Fruit fly (Drosophila melanogaster) whole organism, embryonic: ENCODE results near the gene CG32459.

Experiments used
- Bteb2 ChIP-seq: fragments of 200-800 bp; sonication (Bioruptor generic); optimal IDR thresholded peaks from 2 replicates; lab custom pipeline; 2016; ENCODE audit warnings: missing biosample characterization, missing genetic modification characterization
- CG1024 ChIP-seq: fragments of 200-800 bp; sonication (Bioruptor generic); IDR thresholded peaks from 2 replicates; pipeline ENCODE4 v1.3.6; 2022; ENCODE audit warnings: missing biosample characterization, missing genetic modification characterization
- CG11560 ChIP-seq: fragments of 200-800 bp; sonication (Bioruptor generic); IDR thresholded peaks from 3 replicates; pipeline ENCODE4 v1.3.6; 2022; ENCODE audit warnings: missing biosample characterization, missing genetic modification characterization
- CG11696 ChIP-seq: fragments of 200-800 bp; sonication (Bioruptor generic); IDR thresholded peaks from 2 replicates; pipeline ENCODE4 v1.3.6; 2022; ENCODE audit warnings: missing biosample characterization, missing genetic modification characterization
- CG12236 ChIP-seq: fragments of 200-800 bp; sonication (Bioruptor generic); optimal IDR thresholded peaks from 2 replicates; lab custom pipeline; 2016; ENCODE audit warnings: missing biosample characterization, missing genetic modification characterization
- CG12391 ChIP-seq: fragments of 200-800 bp; sonication (Bioruptor generic); optimal IDR thresholded peaks from 3 replicates; lab custom pipeline; 2018; ENCODE audit warnings: missing biosample characterization, mild to moderate bottlenecking, missing genetic modification characterization, moderate library complexity
- CG12942 ChIP-seq: fragments of 200-800 bp; sonication (Bioruptor generic); optimal IDR thresholded peaks from 3 replicates; lab custom pipeline; 2016; ENCODE audit warnings: missing biosample characterization, missing genetic modification characterization
- CG13123 ChIP-seq: fragments of 200-800 bp; sonication (Bioruptor generic); optimal IDR thresholded peaks from 2 replicates; lab custom pipeline; 2016; ENCODE audit warnings: missing biosample characterization, missing genetic modification characterization
- CG13775 ChIP-seq: fragments of 200-800 bp; sonication (Bioruptor generic); optimal IDR thresholded peaks from 3 replicates; lab custom pipeline; 2017; ENCODE audit warnings: missing biosample characterization, mild to moderate bottlenecking, missing genetic modification characterization
- CG16779 ChIP-seq: fragments of 200-800 bp; sonication (Bioruptor generic); IDR thresholded peaks from 2 replicates; pipeline ENCODE4 v1.3.6; 2022; ENCODE audit warnings: missing biosample characterization, missing genetic modification characterization
- CG16813 ChIP-seq: fragments of 200-800 bp; sonication (Bioruptor generic); IDR thresholded peaks from 3 replicates; pipeline ENCODE4 v1.3.6; 2022; ENCODE audit warnings: missing biosample characterization, missing genetic modification characterization; ENCODE audit not compliant: partially characterized antibody
- CG18476 ChIP-seq: fragments of 200-800 bp; sonication (Bioruptor generic); optimal IDR thresholded peaks from 2 replicates; lab custom pipeline; 2016; ENCODE audit warnings: missing biosample characterization, mild to moderate bottlenecking, missing genetic modification characterization
- CG30431 ChIP-seq: fragments of 200-800 bp; sonication (Bioruptor generic); optimal IDR thresholded peaks from 2 replicates; lab custom pipeline; 2017; ENCODE audit warnings: missing biosample characterization, missing genetic modification characterization
- CG3163 ChIP-seq: fragments of 200-800 bp; sonication (Bioruptor generic); optimal IDR thresholded peaks from 3 replicates; lab custom pipeline; 2016; ENCODE audit warnings: missing biosample characterization, missing genetic modification characterization
- CG4328 ChIP-seq: fragments of 200-800 bp; sonication (Bioruptor generic); optimal IDR thresholded peaks from 3 replicates; lab custom pipeline; 2017; ENCODE audit warnings: missing biosample characterization, missing genetic modification reagents, missing genetic modification characterization
- CG7745 ChIP-seq: fragments of 200-800 bp; sonication (Bioruptor generic); optimal IDR thresholded peaks from 2 replicates; lab custom pipeline; 2018; ENCODE audit warnings: missing biosample characterization, mild to moderate bottlenecking, missing genetic modification characterization, moderate library complexity
- CG8359 ChIP-seq: fragments of 200-800 bp; sonication (Bioruptor generic); optimal IDR thresholded peaks from 2 replicates; lab custom pipeline; 2017; ENCODE audit warnings: missing biosample characterization, mild to moderate bottlenecking, missing genetic modification characterization, borderline replicate concordance
- CG8944 ChIP-seq: fragments of 200-800 bp; sonication (Bioruptor generic); optimal IDR thresholded peaks from 3 replicates; lab custom pipeline; 2016; ENCODE audit warnings: missing biosample characterization, missing genetic modification characterization
- CG9215 ChIP-seq: fragments of 200-800 bp; sonication (Bioruptor generic); IDR thresholded peaks from 2 replicates; pipeline ENCODE4 v1.3.6; 2022; ENCODE audit warnings: missing biosample characterization, missing genetic modification characterization
- CHES-1-like ChIP-seq: fragments of 200-800 bp; sonication (Bioruptor generic); optimal IDR thresholded peaks from 2 replicates; lab custom pipeline; 2016; ENCODE audit warnings: missing biosample characterization, missing genetic modification characterization
- Deaf1 ChIP-seq: fragments of 200-800 bp; optimal IDR thresholded peaks from 3 replicates; lab custom pipeline; 2019; ENCODE audit warnings: missing biosample characterization, mild to moderate bottlenecking, missing genetic modification characterization, moderate library complexity
- Dip3 ChIP-seq: fragments of 200-800 bp; sonication (Bioruptor generic); optimal IDR thresholded peaks from 3 replicates; lab custom pipeline; 2016; ENCODE audit warnings: missing biosample characterization, missing genetic modification characterization
- Ets65A ChIP-seq: fragments of 200-800 bp; sonication (Bioruptor generic); peaks from one replicate; lab custom pipeline; 2016; ENCODE audit warnings: missing biosample characterization, missing genetic modification characterization
- H2.0 ChIP-seq: fragments of 200-800 bp; sonication (Bioruptor generic); IDR thresholded peaks from 2 replicates; pipeline ENCODE4 v1.3.6; 2022; ENCODE audit warnings: missing biosample characterization, missing genetic modification characterization
- HLHmδ ChIP-seq: fragments of 200-800 bp; sonication (Bioruptor generic); optimal IDR thresholded peaks from 2 replicates; lab custom pipeline; 2018; ENCODE audit warnings: missing biosample characterization, mild to moderate bottlenecking, missing genetic modification characterization, moderate library complexity
- HmgD ChIP-seq: fragments of 200-800 bp; sonication (Bioruptor generic); optimal IDR thresholded peaks from 3 replicates; lab custom pipeline; 2016; ENCODE audit warnings: missing biosample characterization, missing genetic modification characterization
- Nf-YC ChIP-seq: fragments of 200-800 bp; optimal IDR thresholded peaks from 3 replicates; lab custom pipeline; 2019; ENCODE audit warnings: missing biosample characterization, mild to moderate bottlenecking, missing genetic modification characterization, moderate library complexity
- Poxn ChIP-seq: fragments of 200-800 bp; sonication (Bioruptor generic); IDR thresholded peaks from 2 replicates; pipeline ENCODE4 v1.3.6; 2022; ENCODE audit warnings: missing biosample characterization, missing genetic modification characterization
- Rfx ChIP-seq: fragments of 200-800 bp; sonication (Bioruptor generic); IDR thresholded peaks from 2 replicates; pipeline ENCODE4 v1.3.6; 2022; ENCODE audit warnings: missing biosample characterization, missing genetic modification characterization
- abd-A ChIP-seq: fragments of 200-800 bp; sonication (Bioruptor generic); optimal IDR thresholded peaks from 3 replicates; lab custom pipeline; 2019; ENCODE audit warnings: missing biosample characterization, mild to moderate bottlenecking, missing genetic modification characterization, moderate library complexity
- aop ChIP-seq: fragments of 200-800 bp; sonication (Bioruptor generic); IDR thresholded peaks from 2 replicates; pipeline ENCODE4 v1.3.6; 2022; ENCODE audit warnings: missing biosample characterization, missing genetic modification characterization
- bbx ChIP-seq: fragments of 200-800 bp; sonication (Bioruptor generic); IDR thresholded peaks from 2 replicates; pipeline ENCODE4 v1.3.6; 2022; ENCODE audit warnings: missing biosample characterization, missing genetic modification characterization; ENCODE audit not compliant: partially characterized antibody
- bigmax ChIP-seq: fragments of 200-800 bp; sonication (Bioruptor generic); optimal IDR thresholded peaks from 2 replicates; lab custom pipeline; 2018; ENCODE audit warnings: missing biosample characterization, mild to moderate bottlenecking, missing genetic modification characterization
- br ChIP-seq: fragments of >200 bp; optimal IDR thresholded peaks from 2 replicates; lab custom pipeline; 2017
- corto ChIP-seq: fragments of 200-800 bp; sonication (Bioruptor generic); optimal IDR thresholded peaks from 2 replicates; lab custom pipeline; 2016; ENCODE audit warnings: missing biosample characterization, mild to moderate bottlenecking, missing genetic modification characterization, moderate library complexity
- cwo ChIP-seq: fragments of 200-800 bp; sonication (Bioruptor generic); optimal IDR thresholded peaks from 3 replicates; lab custom pipeline; 2017; ENCODE audit warnings: missing biosample characterization, missing genetic modification characterization, mild to moderate bottlenecking, moderate library complexity, missing genetic modification reagents
- dan ChIP-seq: fragments of 200-800 bp; sonication (Bioruptor generic); IDR thresholded peaks from 2 replicates; pipeline ENCODE4 v1.3.6; 2022; ENCODE audit warnings: missing biosample characterization, missing genetic modification characterization
- disco-r ChIP-seq: fragments of 200-800 bp; sonication (Bioruptor generic); optimal IDR thresholded peaks from 2 replicates; lab custom pipeline; 2016; ENCODE audit warnings: missing biosample characterization, missing genetic modification characterization
- gce ChIP-seq: fragments of 200-800 bp; sonication (Bioruptor generic); IDR thresholded peaks from 3 replicates; pipeline ENCODE4 v1.3.6; 2022; ENCODE audit warnings: missing biosample characterization, missing genetic modification characterization
- ham ChIP-seq: fragments of 200-800 bp; sonication (Bioruptor generic); IDR thresholded peaks from 2 replicates; pipeline ENCODE4 v1.3.6; 2022; ENCODE audit warnings: missing biosample characterization, missing genetic modification characterization
- hb ChIP-seq: fragments of 200-800 bp; sonication (Bioruptor generic); IDR thresholded peaks from 3 replicates; pipeline ENCODE4 v1.3.6; 2022; ENCODE audit warnings: missing biosample characterization, missing genetic modification characterization; ENCODE audit not compliant: partially characterized antibody
- ind ChIP-seq: fragments of 200-800 bp; sonication (Bioruptor generic); optimal IDR thresholded peaks from 3 replicates; lab custom pipeline; 2016; ENCODE audit warnings: missing biosample characterization, missing genetic modification characterization
- inv ChIP-seq: fragments of 200-800 bp; sonication (Bioruptor generic); IDR thresholded peaks from 2 replicates; pipeline ENCODE4 v1.3.6; 2022; ENCODE audit warnings: missing biosample characterization, missing genetic modification characterization; ENCODE audit not compliant: partially characterized antibody
- knrl ChIP-seq: fragments of 200-800 bp; sonication (Bioruptor generic); IDR thresholded peaks from 3 replicates; pipeline ENCODE4 v1.3.6; 2022; ENCODE audit warnings: missing biosample characterization, missing genetic modification characterization; ENCODE audit not compliant: partially characterized antibody
- maf-S ChIP-seq: fragments of 200-800 bp; sonication (Bioruptor generic); optimal IDR thresholded peaks from 2 replicates; lab custom pipeline; 2016; ENCODE audit warnings: missing biosample characterization, missing genetic modification characterization
- nau ChIP-seq: fragments of 200-800 bp; sonication (Bioruptor generic); optimal IDR thresholded peaks from 3 replicates; lab custom pipeline; 2017; ENCODE audit warnings: missing biosample characterization, mild to moderate bottlenecking, missing genetic modification characterization, missing genetic modification reagents
- nmo ChIP-seq: fragments of 200-800 bp; sonication (Bioruptor generic); optimal IDR thresholded peaks from 2 replicates; lab custom pipeline; 2018; ENCODE audit warnings: missing biosample characterization, mild to moderate bottlenecking, missing genetic modification characterization, moderate library complexity
- odd ChIP-seq: fragments of 200-800 bp; sonication (Bioruptor generic); optimal IDR thresholded peaks from 2 replicates; lab custom pipeline; 2017; ENCODE audit warnings: missing biosample characterization, mild to moderate bottlenecking, missing genetic modification characterization
- pb ChIP-seq: fragments of 200-800 bp; sonication (Bioruptor generic); optimal IDR thresholded peaks from 3 replicates; lab custom pipeline; 2016; ENCODE audit warnings: missing biosample characterization, missing genetic modification characterization
- sima ChIP-seq: fragments of 200-800 bp; sonication (Bioruptor generic); optimal IDR thresholded peaks from 2 replicates; lab custom pipeline; 2016; ENCODE audit warnings: missing biosample characterization, missing genetic modification characterization
- vvl ChIP-seq: fragments of 200-800 bp; sonication (Bioruptor generic); IDR thresholded peaks from 2 replicates; pipeline ENCODE4 v1.3.6; 2022; ENCODE audit warnings: missing biosample characterization, missing genetic modification characterization
- wor ChIP-seq: fragments of 200-800 bp; sonication (Bioruptor generic); IDR thresholded peaks from 2 replicates; pipeline ENCODE4 v1.3.6; 2022; ENCODE audit warnings: missing biosample characterization, missing genetic modification characterization
- yki ChIP-seq: fragments of >200 bp; optimal IDR thresholded peaks from 3 replicates; lab custom pipeline; 2018

The CG32459 gene

dm6 chr3L:22847679-22848118, 8.2 kb downstream of the CG32459 start (continued):
- no peak for TF ChIP-seq maf-S
- TF ChIP-seq hb (GFP tag; lab: Robert Waterston, UW), result peak; percentile 86
- TF ChIP-seq sima (GFP tag; lab: Kevin White, UChicago), result no peak
- no peak for TF ChIP-seq CG1024 (GFP tag; lab: Robert Waterston, UW)
- no peak for TF ChIP-seq abd-A (tag; lab: Kevin White, UChicago)
- TF ChIP-seq br, result no peak
- TF ChIP-seq CG30431 (GFP tag; lab: Kevin White, UChicago), result no peak
- no peak for TF ChIP-seq wor (GFP tag; lab: Robert Waterston, UW)
- no peak for TF ChIP-seq nau
- no peak for TF ChIP-seq CG18476 (GFP tag; lab: Kevin White, UChicago)
- TF ChIP-seq Rfx, result no peak
- TF ChIP-seq inv (GFP tag; lab: Robert Waterston, UW), result peak; percentile 58
- TF ChIP-seq Dip3, result no peak
- no peak for TF ChIP-seq Bteb2 (GFP tag; lab: Kevin White, UChicago)
- TF ChIP-seq knrl (GFP tag; lab: Robert Waterston, UW), result peak; percentile 82
- no peak for TF ChIP-seq ham (GFP tag; lab: Robert Waterston, UW)
- no peak for TF ChIP-seq CG11560 (tag; lab: Robert Waterston, UW)
- no peak for TF ChIP-seq nmo (GFP tag; lab: Kevin White, UChicago)
- no peak for TF ChIP-seq aop (GFP tag; lab: Robert Waterston, UW)
- TF ChIP-seq CG8359, result no peak
- TF ChIP-seq HmgD (GFP tag; lab: Kevin White, UChicago), result no peak
- TF ChIP-seq CG12391 (tag; lab: Kevin White, UChicago), result no peak
- TF ChIP-seq CG16813 (GFP tag; lab: Robert Waterston, UW), result peak; percentile 95
- TF ChIP-seq disco-r (GFP tag; lab: Kevin White, UChicago), result no peak
- TF ChIP-seq Deaf1 (tag; lab: Kevin White, UChicago), result no peak
- TF ChIP-seq CG13123, result no peak
- no peak for TF ChIP-seq CG4328 (GFP tag; lab: Kevin White, UChicago)
- TF ChIP-seq Poxn, result no peak
- TF ChIP-seq Ets65A (GFP tag; lab: Kevin White, UChicago), result peak; percentile 26
- peak; percentile 7; the same call in 1 of the 3 replicates for TF ChIP-seq gce (GFP tag; lab: Robert Waterston, UW)
- TF ChIP-seq CG3163, result no peak
- no peak for TF ChIP-seq Nf-YC (tag; lab: Kevin White, UChicago)
- no peak for TF ChIP-seq ind (GFP tag; lab: Kevin White, UChicago)
- no peak for TF ChIP-seq CG16779 (GFP tag; lab: Robert Waterston, UW)
- TF ChIP-seq dan (GFP tag; lab: Robert Waterston, UW), result no peak
- TF ChIP-seq bigmax, result peak; percentile 16
- TF ChIP-seq vvl (GFP tag; lab: Robert Waterston, UW), result 0 out of 2 replicates have a peak, but pooled peaks have one; percentile 20
- peak; percentile 95 for TF ChIP-seq bbx
- no peak for TF ChIP-seq cwo (GFP tag; lab: Kevin White, UChicago)
- TF ChIP-seq CG11696 (GFP tag; lab: Robert Waterston, UW), result no peak
- no peak for TF ChIP-seq corto (GFP tag; lab: Kevin White, UChicago)
- TF ChIP-seq CHES-1-like, result no peak
- TF ChIP-seq yki, result no peak
- no peak for TF ChIP-seq CG12236
- no peak for TF ChIP-seq odd
- TF ChIP-seq pb, result no peak
- TF ChIP-seq CG7745 (tag; lab: Kevin White, UChicago), result no peak
- TF ChIP-seq CG13775 (GFP tag; lab: Kevin White, UChicago), result no peak
- no peak for TF ChIP-seq HLHmδ
- no peak for TF ChIP-seq CG9215 (GFP tag; lab: Robert Waterston, UW)
- TF ChIP-seq CG8944 (GFP tag; lab: Kevin White, UChicago), result no peak
- no peak for TF ChIP-seq H2.0 (GFP tag; lab: Robert Waterston, UW)
- no peak for TF ChIP-seq CG12942 (GFP tag; lab: Kevin White, UChicago)
